Fruit fly (Drosophila melanogaster) whole organism, embryonic: ENCODE measurements around the gene Nckx30C.

ENCODE experiments used
- BEAF-32 ChIP-seq: fragments of 200-800 bp; sonication (Bioruptor generic); optimal IDR thresholded peaks from 3 replicates; lab custom pipeline; 2017; ENCODE audit warnings: missing biosample characterization, missing genetic modification characterization, mild to moderate bottlenecking, moderate library complexity, missing genetic modification reagents
- CG10462 ChIP-seq: fragments of 200-800 bp; sonication (Bioruptor generic); optimal IDR thresholded peaks from 2 replicates; lab custom pipeline; 2016; ENCODE audit warnings: missing biosample characterization, missing genetic modification characterization
- CG11398 ChIP-seq: fragments of 200-800 bp; sonication (Bioruptor generic); optimal IDR thresholded peaks from 2 replicates; lab custom pipeline; 2016; ENCODE audit warnings: missing biosample characterization, missing genetic modification characterization
- CG12071 ChIP-seq: fragments of 200-800 bp; sonication (Bioruptor generic); optimal IDR thresholded peaks from 3 replicates; lab custom pipeline; 2018; ENCODE audit warnings: missing biosample characterization, mild to moderate bottlenecking, missing genetic modification characterization
- CG13624 ChIP-seq: fragments of 200-800 bp; sonication (Bioruptor generic); optimal IDR thresholded peaks from 2 replicates; lab custom pipeline; 2016; ENCODE audit warnings: missing biosample characterization, missing genetic modification characterization
- CG13894 ChIP-seq: fragments of 200-800 bp; sonication (Bioruptor generic); optimal IDR thresholded peaks from 3 replicates; lab custom pipeline; 2018; ENCODE audit warnings: missing biosample characterization, mild to moderate bottlenecking, missing genetic modification characterization, moderate library complexity
- CG14014 ChIP-seq: fragments of 200-800 bp; sonication (Bioruptor generic); IDR thresholded peaks from 2 replicates; pipeline ENCODE4 v1.3.6; 2022; ENCODE audit warnings: missing biosample characterization, missing genetic modification characterization
- CG15601 ChIP-seq: fragments of 200-800 bp; sonication (Bioruptor generic); optimal IDR thresholded peaks from 3 replicates; lab custom pipeline; 2019; ENCODE audit warnings: missing biosample characterization, mild to moderate bottlenecking, missing genetic modification characterization, moderate library complexity
- CG16815 ChIP-seq: fragments of 200-800 bp; sonication (Bioruptor generic); optimal IDR thresholded peaks from 3 replicates; lab custom pipeline; 2017; ENCODE audit warnings: missing biosample characterization, mild to moderate bottlenecking, missing genetic modification characterization
- CG17186 ChIP-seq: fragments of 200-800 bp; sonication (Bioruptor generic); optimal IDR thresholded peaks from 3 replicates; lab custom pipeline; 2017; ENCODE audit warnings: missing biosample characterization, missing genetic modification reagents, missing genetic modification characterization
- CG43689 ChIP-seq: fragments of 200-800 bp; sonication (Bioruptor generic); IDR thresholded peaks from 2 replicates; pipeline ENCODE4 v1.3.6; 2022; ENCODE audit warnings: missing biosample characterization, missing genetic modification characterization
- CG4820 ChIP-seq: fragments of 200-800 bp; sonication (Bioruptor generic); optimal IDR thresholded peaks from 3 replicates; lab custom pipeline; 2016; ENCODE audit warnings: missing biosample characterization, missing genetic modification characterization
- CG5953 ChIP-seq: fragments of 200-800 bp; sonication (Bioruptor generic); IDR thresholded peaks from 2 replicates; pipeline ENCODE4 v1.3.6; 2022; ENCODE audit warnings: missing biosample characterization, missing genetic modification characterization
- CG6272 ChIP-seq: fragments of 200-800 bp; sonication (Bioruptor generic); IDR thresholded peaks from 2 replicates; pipeline ENCODE4 v1.3.6; 2022; ENCODE audit warnings: missing biosample characterization, missing genetic modification characterization
- CG6654 ChIP-seq: fragments of 200-800 bp; sonication (Bioruptor generic); optimal IDR thresholded peaks from 2 replicates; lab custom pipeline; 2017; ENCODE audit warnings: missing biosample characterization, mild to moderate bottlenecking, missing genetic modification characterization
- CG6689 ChIP-seq: fragments of 200-800 bp; sonication (Bioruptor generic); IDR thresholded peaks from 2 replicates; pipeline ENCODE4 v1.3.6; 2022; ENCODE audit warnings: missing biosample characterization, missing genetic modification characterization
- CG6791 ChIP-seq: fragments of 200-800 bp; sonication (Bioruptor generic); IDR thresholded peaks from 3 replicates; pipeline ENCODE4 v1.3.6; 2022; ENCODE audit warnings: missing biosample characterization, missing genetic modification characterization; ENCODE audit not compliant: partially characterized antibody
- CG7372 ChIP-seq: fragments of 200-800 bp; sonication (Bioruptor generic); IDR thresholded peaks from 2 replicates; pipeline ENCODE4 v1.3.6; 2022; ENCODE audit warnings: missing biosample characterization, missing genetic modification characterization
- Fer2 ChIP-seq: fragments of 200-800 bp; sonication (Bioruptor generic); optimal IDR thresholded peaks from 2 replicates; lab custom pipeline; 2018; ENCODE audit warnings: missing biosample characterization, mild to moderate bottlenecking, missing genetic modification characterization, moderate library complexity
- Gug ChIP-seq: fragments of 200-800 bp; sonication (Bioruptor generic); IDR thresholded peaks from 4 replicates; pipeline ENCODE4 v1.3.6; 2022; ENCODE audit warnings: missing biosample characterization, missing genetic modification characterization
- H15 ChIP-seq: fragments of 200-800 bp; sonication (Bioruptor generic); IDR thresholded peaks from 3 replicates; pipeline ENCODE4 v1.3.6; 2022; ENCODE audit warnings: missing biosample characterization, missing genetic modification characterization
- HLH54F ChIP-seq: fragments of 200-800 bp; sonication (Bioruptor generic); optimal IDR thresholded peaks from 3 replicates; lab custom pipeline; 2016; ENCODE audit warnings: missing biosample characterization, missing genetic modification characterization
- Jarid2 ChIP-seq: fragments of 200-800 bp; sonication (Bioruptor generic); optimal IDR thresholded peaks from 3 replicates; lab custom pipeline; 2017; ENCODE audit warnings: mild to moderate bottlenecking, missing biosample characterization, missing genetic modification reagents, missing genetic modification characterization
- Lhr ChIP-seq: fragments of 200-800 bp; sonication (Bioruptor generic); optimal IDR thresholded peaks from 3 replicates; lab custom pipeline; 2017; ENCODE audit warnings: mild to moderate bottlenecking, missing biosample characterization, missing genetic modification reagents, missing genetic modification characterization
- MBD-R2 ChIP-seq: fragments of 200-800 bp; sonication (Bioruptor generic); IDR thresholded peaks from 2 replicates; pipeline ENCODE4 v1.3.6; 2022; ENCODE audit warnings: missing biosample characterization, missing genetic modification characterization
- NfI ChIP-seq: fragments of 200-800 bp; sonication (Bioruptor generic); optimal IDR thresholded peaks from 3 replicates; lab custom pipeline; 2018; ENCODE audit warnings: missing biosample characterization, mild to moderate bottlenecking, missing genetic modification characterization, moderate library complexity
- Rfx ChIP-seq: fragments of 200-800 bp; sonication (Bioruptor generic); IDR thresholded peaks from 2 replicates; pipeline ENCODE4 v1.3.6; 2022; ENCODE audit warnings: missing biosample characterization, missing genetic modification characterization
- Scr ChIP-seq: fragments of 200-800 bp; sonication (Bioruptor generic); IDR thresholded peaks from 2 replicates; pipeline ENCODE4 v1.3.6; 2022; ENCODE audit warnings: missing biosample characterization, missing genetic modification characterization; ENCODE audit not compliant: partially characterized antibody
- Six4 ChIP-seq: fragments of 200-800 bp; sonication (Bioruptor generic); optimal IDR thresholded peaks from 2 replicates; lab custom pipeline; 2016; ENCODE audit warnings: missing biosample characterization, missing genetic modification characterization
- Sox102F ChIP-seq: fragments of 200-800 bp; sonication (Bioruptor generic); optimal IDR thresholded peaks from 2 replicates; lab custom pipeline; 2018; ENCODE audit warnings: missing biosample characterization, mild to moderate bottlenecking, missing genetic modification characterization, moderate library complexity
- Xrp1 ChIP-seq: fragments of 200-800 bp; sonication (Bioruptor generic); IDR thresholded peaks from 2 replicates; pipeline ENCODE4 v1.3.6; 2022; ENCODE audit warnings: missing biosample characterization, missing genetic modification characterization
- al ChIP-seq: fragments of 200-800 bp; sonication (Bioruptor generic); IDR thresholded peaks from 2 replicates; pipeline ENCODE4 v1.3.6; 2022; ENCODE audit warnings: missing biosample characterization, missing genetic modification characterization
- bab2 ChIP-seq: fragments of 200-800 bp; sonication (Bioruptor generic); optimal IDR thresholded peaks from 2 replicates; lab custom pipeline; 2016; ENCODE audit warnings: missing biosample characterization, missing genetic modification characterization
- cad ChIP-seq: fragments of >200 bp; optimal IDR thresholded peaks from 2 replicates; lab custom pipeline; 2017; ENCODE audit warnings: missing biosample characterization, missing genetic modification characterization
- crp ChIP-seq, 2 experiments: fragments of 200-800 bp; sonication (Bioruptor generic); optimal IDR thresholded peaks; 2 replicates in 1 of 2; 3 replicates in 1 of 2; lab custom pipeline; 2017; ENCODE audit warnings: missing biosample characterization in 2 of 2, missing genetic modification characterization in 2 of 2, mild to moderate bottlenecking in 1 of 2, moderate library complexity in 1 of 2
- da ChIP-seq: fragments of 200-800 bp; sonication (Bioruptor generic); optimal IDR thresholded peaks from 2 replicates; lab custom pipeline; 2016; ENCODE audit warnings: missing biosample characterization, missing genetic modification characterization
- dm ChIP-seq: fragments of 200-800 bp; sonication (Bioruptor generic); optimal IDR thresholded peaks from 3 replicates; lab custom pipeline; 2016; ENCODE audit warnings: missing biosample characterization, missing genetic modification characterization
- gce ChIP-seq: fragments of 200-800 bp; sonication (Bioruptor generic); IDR thresholded peaks from 3 replicates; pipeline ENCODE4 v1.3.6; 2022; ENCODE audit warnings: missing biosample characterization, missing genetic modification characterization
- gro ChIP-seq: fragments of 200-800 bp; sonication (Bioruptor generic); optimal IDR thresholded peaks from 2 replicates; lab custom pipeline; 2016; ENCODE audit warnings: missing biosample characterization, missing genetic modification characterization
- ind ChIP-seq: fragments of 200-800 bp; sonication (Bioruptor generic); optimal IDR thresholded peaks from 3 replicates; lab custom pipeline; 2016; ENCODE audit warnings: missing biosample characterization, missing genetic modification characterization
- jing ChIP-seq: fragments of 200-800 bp; sonication (Bioruptor generic); optimal IDR thresholded peaks from 2 replicates; lab custom pipeline; 2018; ENCODE audit warnings: missing biosample characterization, mild to moderate bottlenecking, missing genetic modification characterization
- lola ChIP-seq, 3 experiments: fragments of >200 bp in 2 of 3; fragments of 200-800 bp in 1 of 3; sonication (Bioruptor generic) in 1 of 3; optimal IDR thresholded peaks; 2 replicates each; lab custom pipeline; 2017 to 2019; ENCODE audit warnings: missing biosample characterization in 3 of 3, missing genetic modification characterization in 3 of 3, mild to moderate bottlenecking in 1 of 3, moderate library complexity in 1 of 3
- mam ChIP-seq: fragments of 200-800 bp; sonication (Bioruptor generic); optimal IDR thresholded peaks from 3 replicates; lab custom pipeline; 2016; ENCODE audit warnings: missing biosample characterization, missing genetic modification characterization
- nom ChIP-seq: fragments of 200-800 bp; sonication (Bioruptor generic); optimal IDR thresholded peaks from 2 replicates; lab custom pipeline; 2017; ENCODE audit warnings: missing biosample characterization, missing genetic modification characterization, mild to moderate bottlenecking, moderate library complexity, missing genetic modification reagents
- pita ChIP-seq: fragments of 200-800 bp; sonication (Bioruptor generic); optimal IDR thresholded peaks from 2 replicates; lab custom pipeline; 2017; ENCODE audit warnings: missing biosample characterization, mild to moderate bottlenecking, missing genetic modification characterization
- prd ChIP-seq, 3 experiments: fragments of >200 bp in 2 of 3; fragments of 200-800 bp in 1 of 3; sonication (Bioruptor generic) in 1 of 3; optimal IDR thresholded peaks in 2 of 3; IDR thresholded peaks in 1 of 3; 2 replicates in 2 of 3; 3 replicates in 1 of 3; pipeline versions ENCODE4 v1.3.6 to Lab custom; 2017 to 2022; ENCODE audit warnings: missing biosample characterization in 1 of 3, missing genetic modification characterization in 1 of 3
- psq ChIP-seq: fragments of 200-800 bp; sonication (Bioruptor generic); optimal IDR thresholded peaks from 2 replicates; lab custom pipeline; 2017; ENCODE audit warnings: missing biosample characterization, missing genetic modification characterization
- run ChIP-seq: fragments of 200-800 bp; sonication (Bioruptor generic); optimal IDR thresholded peaks from 3 replicates; lab custom pipeline; 2018; ENCODE audit warnings: missing biosample characterization, mild to moderate bottlenecking, missing genetic modification characterization
- seq ChIP-seq: fragments of 200-800 bp; sonication (Bioruptor generic); IDR thresholded peaks from 2 replicates; pipeline ENCODE4 v1.3.6; 2022; ENCODE audit warnings: missing biosample characterization, missing genetic modification characterization
- shn ChIP-seq: fragments of 200-800 bp; sonication (Bioruptor generic); optimal IDR thresholded peaks from 3 replicates; lab custom pipeline; 2016; ENCODE audit warnings: missing biosample characterization, missing genetic modification characterization
- yki ChIP-seq: fragments of >200 bp; optimal IDR thresholded peaks from 3 replicates; lab custom pipeline; 2018

Gene Nckx30C

DNA sequence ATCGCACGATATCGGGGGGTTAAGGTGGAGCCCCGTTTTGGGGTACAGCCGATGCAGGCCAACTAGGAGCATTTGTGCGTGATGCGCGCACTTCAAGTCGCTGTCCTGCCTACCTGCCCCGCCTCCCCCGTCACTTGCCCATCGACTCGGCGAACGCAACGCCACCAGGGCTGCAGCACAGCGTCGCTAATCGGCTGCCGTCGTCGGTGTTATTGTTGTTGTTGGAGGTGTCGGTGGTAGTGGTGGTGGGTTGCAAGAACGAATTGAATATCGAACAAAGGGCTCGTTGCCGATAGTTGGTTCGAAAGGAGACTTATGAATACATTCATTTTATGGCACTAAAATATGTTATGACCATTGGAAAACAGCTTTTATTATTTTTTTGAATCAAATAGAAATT, 12.6 kb upstream of the Nckx30C start (continued):
- no peak for TF ChIP-seq CG4820 (GFP tag; lab: Kevin White, UChicago)
- TF ChIP-seq Scr (GFP tag; lab: Robert Waterston, UW): peak; percentile 94
- TF ChIP-seq CG12071 (GFP tag; lab: Kevin White, UChicago): peak; percentile 40
- TF ChIP-seq CG6791 (GFP tag; lab: Robert Waterston, UW): peak; percentile 94
- no peak for TF ChIP-seq gce (GFP tag; lab: Robert Waterston, UW)
- no peak for TF ChIP-seq yki (lab: Kevin White, UChicago)
- peak; percentile 23 for TF ChIP-seq da (GFP tag; lab: Kevin White, UChicago)
- no peak for TF ChIP-seq CG10462 (GFP tag; lab: Kevin White, UChicago)
- peak; percentile 40 for TF ChIP-seq Sox102F (GFP tag; lab: Kevin White, UChicago)
- peak; percentile 50 for TF ChIP-seq shn
- peak; percentile 35 for TF ChIP-seq CG15601 (tag; lab: Kevin White, UChicago)
- TF ChIP-seq Lhr (GFP tag; lab: Kevin White, UChicago): peak; percentile 0
- TF ChIP-seq MBD-R2 (GFP tag; lab: Robert Waterston, UW): peak; percentile 87
- TF ChIP-seq Rfx (GFP tag; lab: Robert Waterston, UW): peak; percentile 88
- peak; percentile 32; the same call in 1 of the 2 replicates for TF ChIP-seq CG6689 (GFP tag; lab: Robert Waterston, UW)
- peak; percentile 60; the same call in 1 of the 3 replicates for TF ChIP-seq H15 (GFP tag; lab: Robert Waterston, UW)
- no peak for TF ChIP-seq CG7372 (GFP tag; lab: Robert Waterston, UW)
- peak; percentile 58 for TF ChIP-seq bab2 (GFP tag; lab: Kevin White, UChicago)
- TF ChIP-seq CG13894 (tag; lab: Kevin White, UChicago): peak; percentile 78
- peak; percentile 76 for TF ChIP-seq CG6272 (GFP tag; lab: Robert Waterston, UW)
- TF ChIP-seq seq (GFP tag; lab: Robert Waterston, UW): peak; percentile 15; the same call in 1 of the 2 replicates
- TF ChIP-seq CG17186 (GFP tag; lab: Kevin White, UChicago): peak; percentile 51
- peak; percentile 55 for TF ChIP-seq ind
- no peak for TF ChIP-seq run
- TF ChIP-seq nom (GFP tag; lab: Kevin White, UChicago): peak; percentile 64
- no peak for TF ChIP-seq CG43689 (GFP tag; lab: Robert Waterston, UW)
- TF ChIP-seq mam (GFP tag; lab: Kevin White, UChicago): peak; percentile 71
- TF ChIP-seq HLH54F: peak; percentile 69
- TF ChIP-seq Gug (GFP tag; lab: Robert Waterston, UW): peak; percentile 88; the same call in 3 of the 4 replicates
- no peak for TF ChIP-seq crp (GFP tag; optimal IDR thresholded peaks at IDR 0.05; lab: Kevin White, UChicago)
- TF ChIP-seq CG13624 (GFP tag; lab: Kevin White, UChicago): peak; percentile 47
- peak; percentile 62 for TF ChIP-seq CG14014 (GFP tag; lab: Robert Waterston, UW)
- TF ChIP-seq al: peak; percentile 58
- TF ChIP-seq Xrp1: peak; percentile 39; the same call in 1 of the 2 replicates
- TF ChIP-seq pita: no peak
- peak; percentile 91 for TF ChIP-seq BEAF-32 (GFP tag; lab: Kevin White, UChicago)
- TF ChIP-seq CG16815: peak; percentile 4
- peak; percentile 11 for TF ChIP-seq gro
- no peak for TF ChIP-seq prd (optimal IDR thresholded peaks at IDR 0.05; lab: Kevin White, UChicago)
- TF ChIP-seq prd (GFP tag; IDR thresholded peaks at IDR 0.05; lab: Robert Waterston, UW): peak; percentile 88
- no peak for TF ChIP-seq Jarid2 (GFP tag; lab: Kevin White, UChicago)
- no peak for TF ChIP-seq CG11398 (GFP tag; lab: Kevin White, UChicago)
- peak; percentile 67 for TF ChIP-seq NfI (GFP tag; lab: Kevin White, UChicago)
- TF ChIP-seq dm: peak; percentile 67
- no peak for TF ChIP-seq cad (GFP tag; lab: Kevin White, UChicago)
- TF ChIP-seq Six4 (GFP tag; lab: Kevin White, UChicago): no peak
- TF ChIP-seq Fer2 (tag; lab: Kevin White, UChicago): peak; percentile 50
- TF ChIP-seq jing (GFP tag; lab: Kevin White, UChicago): no peak
- TF ChIP-seq CG5953 (GFP tag; lab: Robert Waterston, UW): 0 out of 2 replicates have a peak, but pooled peaks have one; percentile 18
- peak; percentile 10 for TF ChIP-seq psq (GFP tag; lab: Kevin White, UChicago)
- no peak for TF ChIP-seq CG6654 (GFP tag; lab: Kevin White, UChicago)
- TF ChIP-seq lola (GFP tag; optimal IDR thresholded peaks at IDR 0.05; lab: Kevin White, UChicago): peak in 1 of 3 experiments; percentile 3
